Worm (Caenorhabditis elegans): ENCODE results near the gene Y70C5C.1.

The Y70C5C.1 gene

DNA sequence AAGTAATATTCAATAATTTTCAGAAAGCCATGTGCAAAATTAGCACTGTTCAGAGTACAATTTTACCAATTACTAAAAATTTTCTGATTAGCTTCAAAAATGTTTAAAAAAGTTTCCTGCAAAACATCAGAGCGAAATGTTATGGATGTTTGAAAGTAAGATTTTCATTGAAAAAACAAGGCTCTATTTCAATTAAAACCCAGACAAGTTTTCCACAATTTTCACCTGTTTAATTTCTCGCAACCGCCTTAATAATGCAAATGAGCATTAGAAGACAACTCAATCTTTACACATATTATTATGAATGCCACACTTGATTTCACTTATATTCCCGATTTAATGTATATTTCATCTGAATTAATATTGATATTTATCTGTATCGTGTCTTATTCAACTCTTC lies 5.5 kb upstream of the Y70C5C.1 start, which contains the start of gene srz-101:
Gene srz-101, plus strand, starts transcription at position 301 of the 400 bp plus-strand sequence.
- TF ChIP-seq unc-62 (GFP tag; optimal IDR thresholded peaks at IDR 0.05): no peak

DNA sequence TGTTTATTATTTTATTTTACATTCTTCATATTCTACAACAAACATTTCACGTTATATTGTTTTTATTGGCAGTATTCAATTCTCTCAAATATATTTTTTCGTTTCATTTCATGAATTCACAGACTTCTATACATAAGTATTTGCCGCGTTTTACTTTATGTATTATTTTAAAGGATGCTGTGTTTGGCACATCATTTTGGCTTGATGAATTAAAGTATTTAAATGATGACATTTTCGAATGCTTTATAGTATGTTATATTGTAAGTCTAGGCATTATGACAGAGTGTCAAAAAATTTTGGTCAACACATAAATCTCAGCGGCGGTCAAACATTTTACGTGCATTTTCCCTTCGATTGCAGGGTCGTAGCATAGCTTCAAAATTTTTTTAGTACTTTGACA lies 4.5 kb upstream of the Y70C5C.1 start:
- no peak for TF ChIP-seq unc-62 (GFP tag; optimal IDR thresholded peaks at IDR 0.05)

DNA sequence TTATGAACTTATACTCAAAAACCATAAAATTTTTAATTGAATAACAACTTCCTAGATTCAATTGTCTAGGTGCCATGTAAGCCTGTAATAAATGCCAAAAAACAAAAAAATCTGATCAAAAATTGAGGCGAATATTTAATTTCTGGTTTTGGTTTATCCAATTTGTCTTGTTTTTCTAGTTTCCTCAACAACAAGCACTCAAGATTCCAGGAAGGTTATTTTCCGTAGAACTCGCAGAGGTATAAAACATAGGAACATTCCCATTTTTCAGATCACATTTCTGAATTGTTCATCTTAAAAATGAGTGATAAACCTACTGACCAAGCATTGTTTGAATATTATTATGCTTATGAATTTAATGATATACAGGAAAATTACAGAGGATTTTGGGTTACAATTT lies 2.8 kb upstream of the Y70C5C.1 start, which contains the start of gene srw-41:
Gene srw-41, plus strand, starts transcription at position 301 of the 400 bp plus-strand sequence.
- TF ChIP-seq unc-62 (GFP tag; optimal IDR thresholded peaks at IDR 0.05): no peak

DNA sequence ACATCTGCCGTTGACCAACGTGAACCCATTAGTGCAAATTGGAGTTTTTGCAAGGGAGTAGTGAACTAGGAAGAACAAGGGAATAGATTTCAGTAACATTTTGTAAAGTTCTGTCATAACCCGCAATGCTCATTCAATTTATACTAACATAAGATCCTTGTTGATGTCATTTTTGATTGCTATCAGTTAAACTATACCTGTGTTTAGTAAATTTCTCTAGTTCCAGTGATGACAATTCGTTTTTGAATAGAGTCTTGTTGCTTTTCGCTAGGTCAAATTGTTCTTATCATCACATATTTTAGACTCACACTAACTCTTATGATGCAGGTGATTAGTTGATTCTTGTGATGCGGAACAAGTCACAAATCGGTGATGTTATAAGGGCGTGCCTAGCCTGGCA lies 6.5 kb downstream of the Y70C5C.1 start, which contains the start of gene clec-9:
Gene clec-9, minus strand, starts transcription at position 101 of the 400 bp plus-strand sequence.
- TF ChIP-seq unc-62 (GFP tag; optimal IDR thresholded peaks at IDR 0.05): no peak

DNA sequence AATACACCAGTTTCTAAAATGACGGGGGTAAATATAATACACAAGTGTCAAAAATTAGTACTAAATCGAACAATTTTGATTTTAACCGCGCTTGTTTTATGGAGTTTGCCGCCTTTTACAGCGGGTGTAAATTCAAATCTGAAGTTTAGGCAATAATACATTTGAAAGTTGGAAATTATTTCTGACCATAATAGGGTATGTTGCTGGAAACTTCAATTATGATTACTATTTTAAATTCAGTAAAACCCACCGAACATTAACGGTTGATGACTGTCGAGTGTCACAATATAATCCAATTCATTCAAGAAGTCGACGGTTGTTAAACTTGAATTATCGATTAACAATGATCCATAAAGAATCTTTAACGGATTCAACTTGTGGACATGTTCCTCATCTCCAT lies 13.8 kb downstream of the Y70C5C.1 start:
- no peak for TF ChIP-seq unc-62 (GFP tag; optimal IDR thresholded peaks at IDR 0.05)

DNA sequence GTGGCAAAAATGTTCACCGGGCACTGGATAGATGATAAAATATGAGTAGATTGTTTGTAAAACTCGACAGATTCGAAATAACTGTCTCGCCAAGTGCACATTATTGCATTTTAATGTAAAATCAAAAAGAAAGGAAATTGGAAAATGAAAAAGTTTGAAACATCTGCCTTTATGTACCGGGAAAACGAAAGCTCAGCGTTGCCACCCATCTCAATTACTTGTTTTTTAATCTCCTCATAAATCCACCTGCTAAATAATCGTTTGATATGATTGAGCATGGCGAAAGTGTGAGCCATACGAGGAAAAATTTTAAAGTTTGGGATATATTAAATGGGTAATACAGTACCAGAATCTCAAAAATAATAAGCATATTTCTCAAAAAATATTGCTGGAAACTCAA lies 16.6 kb downstream of the Y70C5C.1 start, which contains the start of gene srh-137:
Gene srh-137, minus strand, starts transcription at position 101 of the 400 bp plus-strand sequence.
- no peak for TF ChIP-seq unc-62 (GFP tag; optimal IDR thresholded peaks at IDR 0.05)

DNA sequence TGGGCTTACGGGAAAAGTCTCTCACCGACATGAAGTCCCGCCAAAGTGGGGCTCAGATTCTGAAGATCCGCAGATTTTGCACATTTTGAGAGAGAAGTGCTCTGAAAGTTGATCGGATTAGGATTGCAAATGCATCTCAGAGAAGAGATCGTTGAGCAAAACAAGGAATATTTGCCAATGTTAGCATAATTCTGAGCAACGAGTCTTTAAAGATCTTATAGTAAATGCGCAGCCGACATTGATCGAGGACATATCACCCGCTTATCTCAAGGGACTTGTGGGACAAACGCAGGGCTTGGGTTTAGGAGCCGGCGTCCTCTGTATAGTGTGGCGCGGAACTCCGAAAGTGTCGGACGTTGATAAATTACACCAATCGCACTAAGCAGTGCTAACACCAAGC lies 23.7 kb downstream of the Y70C5C.1 start, which contains the start of gene nhr-112:
Gene nhr-112, minus strand, starts transcription at position 101 of the 400 bp plus-strand sequence.
- no peak for TF ChIP-seq unc-62 (GFP tag; optimal IDR thresholded peaks at IDR 0.05)

DNA sequence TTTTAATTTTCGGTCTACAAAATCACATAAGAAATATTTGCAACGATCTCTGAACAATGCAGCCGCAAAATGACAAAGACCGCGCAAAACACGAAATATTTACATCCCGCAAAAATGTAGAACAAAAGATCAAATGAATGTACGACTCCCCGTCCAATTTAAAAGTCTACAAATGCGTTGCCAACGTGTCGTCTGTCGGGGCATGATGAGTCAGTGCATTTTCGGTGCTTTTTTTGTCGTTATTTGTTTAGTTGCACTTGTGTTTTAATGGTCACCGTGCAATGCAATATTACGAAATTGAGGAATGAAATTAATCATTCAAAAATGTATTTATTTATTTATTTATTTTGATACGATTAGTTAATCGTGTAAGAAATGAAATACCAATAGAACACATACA lies 24.6 kb downstream of the Y70C5C.1 start:
- TF ChIP-seq unc-62 (GFP tag; optimal IDR thresholded peaks at IDR 0.05): no peak

DNA sequence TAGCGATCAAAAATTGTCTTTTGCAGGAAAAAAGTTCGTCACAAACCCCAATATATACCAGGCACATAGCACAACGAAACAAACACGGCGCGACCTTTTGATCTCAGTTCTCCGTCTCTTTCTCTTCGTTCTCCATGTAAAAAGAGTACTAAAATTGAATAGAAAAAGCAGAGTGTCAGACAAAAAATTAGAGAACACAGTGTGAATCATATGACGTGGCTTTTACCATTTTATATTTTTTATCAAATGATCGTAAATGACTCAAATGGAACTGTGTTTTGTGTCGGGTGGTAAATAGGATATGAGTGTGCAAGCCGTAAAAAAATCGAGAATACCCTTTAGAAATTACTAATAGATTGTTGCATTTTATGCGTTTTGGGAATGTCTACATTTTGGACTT lies 25.9 kb downstream of the Y70C5C.1 start:
- TF ChIP-seq unc-62 (GFP tag; optimal IDR thresholded peaks at IDR 0.05): no peak

DNA sequence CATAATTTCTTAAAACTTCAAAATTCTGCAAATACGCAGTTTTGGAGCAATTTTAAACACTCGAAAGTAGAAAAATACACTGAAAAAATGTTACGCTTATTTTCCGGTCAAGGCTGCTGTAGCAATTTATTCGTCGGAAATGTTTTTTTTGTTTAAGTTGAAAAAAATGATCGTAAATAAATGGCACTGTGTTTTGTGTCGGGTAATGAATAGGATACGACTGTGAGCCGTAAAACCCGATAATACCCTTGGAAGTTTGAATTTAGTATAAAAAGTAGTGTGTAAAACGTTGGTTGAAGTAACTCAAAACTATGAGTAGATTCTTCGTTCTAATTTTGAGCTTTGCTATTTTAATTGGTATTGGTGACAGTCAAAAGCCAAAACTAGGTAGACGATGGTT lies 26.9 kb downstream of the Y70C5C.1 start, which contains the start of gene T25E12.14:
Gene T25E12.14, plus strand, starts transcription at position 301 of the 400 bp plus-strand sequence.
- no peak for TF ChIP-seq unc-62 (GFP tag; optimal IDR thresholded peaks at IDR 0.05)

DNA sequence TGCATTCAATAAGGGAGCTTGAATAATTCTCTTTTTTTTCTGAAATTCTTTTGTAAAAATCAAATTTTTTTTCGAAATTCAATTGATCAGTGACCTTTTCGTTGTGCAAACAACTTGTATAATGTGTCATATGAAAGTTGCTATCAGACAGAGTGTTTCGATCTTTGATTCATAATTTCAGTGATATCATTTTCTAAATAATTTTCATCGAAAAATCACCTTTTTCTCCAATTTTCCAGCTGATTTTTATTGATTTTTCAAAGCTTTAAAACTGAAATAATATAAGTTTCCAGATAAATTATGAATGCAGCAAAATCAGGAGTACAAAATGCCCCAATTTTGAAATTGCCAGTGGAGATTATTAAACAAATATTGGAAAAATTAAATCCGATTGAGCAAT lies 28.4 kb downstream of the Y70C5C.1 start, which contains the start of gene fbxa-127:
Gene fbxa-127, plus strand, starts transcription at position 301 of the 400 bp plus-strand sequence.
- TF ChIP-seq unc-62 (GFP tag; optimal IDR thresholded peaks at IDR 0.05): no peak

DNA sequence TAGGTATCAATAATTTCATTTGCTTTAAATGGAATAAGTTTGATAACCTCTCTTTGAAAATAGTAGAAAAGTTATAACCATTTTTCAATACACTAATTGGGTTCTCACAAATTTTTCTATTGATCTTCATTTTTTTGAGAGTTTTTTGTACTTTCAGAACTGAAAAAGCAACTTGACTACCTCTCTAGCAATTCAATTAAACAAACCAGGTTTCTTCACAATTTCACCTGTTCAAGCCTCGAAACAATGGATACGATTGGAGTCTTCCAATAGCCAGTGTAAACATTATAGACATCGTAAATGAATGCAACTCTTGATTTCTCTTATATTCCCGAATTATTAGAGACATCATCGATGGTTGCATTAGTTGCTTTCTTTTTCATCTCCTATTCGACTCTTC lies 30.0 kb downstream of the Y70C5C.1 start, which contains the start of gene srz-99:
Gene srz-99, plus strand, starts transcription at position 301 of the 400 bp plus-strand sequence.
- TF ChIP-seq unc-62 (GFP tag; optimal IDR thresholded peaks at IDR 0.05): no peak

DNA sequence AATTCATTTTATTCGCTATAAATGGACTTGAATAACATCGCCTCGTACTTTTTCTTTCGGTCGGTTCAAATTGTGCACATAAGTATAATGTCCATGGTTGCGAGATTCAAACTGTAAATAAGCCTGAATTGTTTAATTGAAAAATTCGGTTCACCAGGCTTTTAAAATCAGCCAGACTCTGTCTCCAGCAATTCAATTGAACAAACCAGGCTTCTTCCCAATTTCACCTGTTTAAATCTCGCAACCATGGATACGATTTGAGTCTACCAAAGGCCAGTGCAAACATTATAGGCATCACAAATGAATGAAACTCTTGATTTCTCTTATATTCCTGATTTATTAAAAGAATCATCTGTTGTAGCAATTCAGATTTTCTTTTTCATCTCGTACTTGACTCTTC lies 31.6 kb downstream of the Y70C5C.1 start, which contains the start of gene srz-100:
Gene srz-100, plus strand, starts transcription at position 301 of the 400 bp plus-strand sequence.
- no peak for TF ChIP-seq unc-62 (GFP tag; optimal IDR thresholded peaks at IDR 0.05)

DNA sequence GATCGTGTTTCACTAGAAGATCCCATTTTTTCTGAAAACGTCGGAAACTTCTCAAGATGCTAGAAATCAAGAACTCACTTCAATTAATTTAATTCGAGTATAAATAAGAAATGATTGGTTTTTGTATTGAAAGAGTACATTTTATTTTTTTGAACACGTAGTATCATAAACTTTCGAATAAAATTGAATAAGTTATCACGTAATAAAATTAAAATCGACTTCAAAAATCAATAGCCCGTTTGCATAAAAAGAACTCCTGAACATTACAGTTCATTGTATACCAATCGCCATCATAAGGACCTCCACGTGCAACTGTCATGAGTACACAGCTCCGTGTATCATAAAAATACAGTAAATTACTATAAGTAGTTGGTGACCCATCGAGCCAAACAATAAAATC lies 33.7 kb downstream of the Y70C5C.1 start, which contains the start of gene T25E12.16:
Gene T25E12.16, minus strand, starts transcription at position 101 of the 400 bp plus-strand sequence.
- no peak for TF ChIP-seq unc-62 (GFP tag; optimal IDR thresholded peaks at IDR 0.05)

DNA sequence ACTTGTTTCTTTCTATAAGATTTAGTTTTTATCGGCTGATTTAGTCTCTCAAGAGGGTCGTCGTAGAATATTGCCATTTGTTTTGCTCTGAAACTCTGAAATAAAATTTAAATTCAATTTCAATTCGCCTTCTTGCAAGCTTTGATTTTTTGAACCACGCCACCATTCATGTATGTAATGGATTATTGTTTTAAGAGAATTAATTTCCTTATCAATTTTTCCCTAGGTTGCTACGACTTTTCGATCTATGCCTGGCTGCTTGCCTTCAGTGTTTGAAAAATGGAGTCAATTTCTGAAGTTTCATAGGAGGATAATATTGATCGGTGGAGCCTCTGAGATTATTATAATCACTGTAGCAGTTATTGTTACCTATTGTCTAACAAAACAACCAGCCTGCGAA lies 35.5 kb downstream of the Y70C5C.1 start, which contains the start of the genes clec-38 and clec-34:
Gene clec-38, minus strand, starts transcription at position 101 of the 400 bp plus-strand sequence.
Gene clec-34, plus strand, starts transcription at position 248 of the 400 bp plus-strand sequence.
- TF ChIP-seq unc-62 (GFP tag; optimal IDR thresholded peaks at IDR 0.05): no peak

DNA sequence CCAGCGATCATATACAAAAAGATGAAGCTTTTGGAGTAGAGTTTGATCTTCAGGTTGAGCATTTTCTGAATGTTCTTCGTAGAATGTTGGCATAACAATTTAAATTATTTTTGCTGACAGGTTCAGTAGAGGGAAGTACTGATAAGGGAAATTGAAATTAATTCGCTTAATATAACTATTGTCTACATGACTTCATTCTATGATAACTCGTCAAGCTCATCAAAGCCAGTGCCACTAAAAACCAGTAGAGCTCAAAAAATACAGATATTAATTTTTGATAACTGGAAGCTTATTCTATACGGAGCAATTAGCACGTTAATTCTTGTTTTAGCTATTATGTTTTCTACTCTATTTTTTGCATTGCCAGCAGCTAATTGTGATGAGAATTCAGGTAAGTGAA lies 39.1 kb downstream of the Y70C5C.1 start, which contains the start of the genes clec-29 and clec-39:
Gene clec-29, minus strand, starts transcription at position 101 of the 400 bp plus-strand sequence.
Gene clec-39, plus strand, starts transcription at position 169 of the 400 bp plus-strand sequence.
- TF ChIP-seq unc-62 (GFP tag; optimal IDR thresholded peaks at IDR 0.05): no peak

DNA sequence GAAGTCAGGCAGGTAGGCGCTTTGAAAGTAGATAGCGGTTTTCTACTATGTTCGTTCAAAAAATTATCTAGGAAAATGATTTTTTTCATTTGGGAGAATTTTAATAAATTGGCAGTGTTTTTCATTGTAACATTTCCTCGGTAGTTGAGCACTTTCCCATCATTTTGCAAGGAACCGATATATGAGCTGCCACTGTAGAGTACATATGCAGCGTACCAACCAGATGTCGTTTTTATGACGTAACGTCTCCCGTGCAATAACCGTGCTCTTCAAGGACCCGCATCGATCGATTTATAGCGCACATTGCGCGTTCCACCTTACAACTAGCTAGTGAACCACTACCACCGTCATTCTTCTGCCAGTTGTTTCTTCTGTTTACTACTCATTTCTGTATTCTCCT lies 42.1 kb downstream of the Y70C5C.1 start, which contains the start of gene T25E12.6:
Gene T25E12.6, plus strand, starts transcription at position 301 of the 400 bp plus-strand sequence.
- no peak for TF ChIP-seq unc-62 (GFP tag; optimal IDR thresholded peaks at IDR 0.05)

Measured in whole organism, dauer.